Worm (Caenorhabditis elegans): ENCODE measurements around the gene Y77E11A.8.

The Y77E11A.8 gene

ce11 chrIV:1461463-1461862 lies 36.6 kb upstream of the Y77E11A.8 start:
- TF ChIP-seq aha-1 (tag) (peak; percentile 92), mes-2 (tag; optimal IDR thresholded peaks at IDR 0.05; ENCODE audit: poor library complexity, severe bottlenecking) (no peak)

- TF ChIP-seq nhr-42 (GFP tag; IDR thresholded peaks at IDR 0.05) (no peak), nhr-77 (tag; optimal IDR thresholded peaks at IDR 0.05) (no peak), mdl-1 (tag; optimal IDR thresholded peaks at IDR 0.05) (no peak)
Measured at ce11 chrIV:1460686-1461085, 35.8 kb upstream of the Y77E11A.8 start, which contains the start of gene col-106. Gene col-106, minus strand, starts transcription at chrIV:1460786.

- TF ChIP-seq ztf-7 (tag; optimal IDR thresholded peaks at IDR 0.05): no peak
- TF ChIP-seq pha-4 (GFP tag; IDR thresholded peaks at IDR 0.05): no peak
- TF ChIP-seq pha-4 (tag; optimal IDR thresholded peaks at IDR 0.05): no peak
- peak; percentile 95 for TF ChIP-seq set-16 (GFP tag; IDR thresholded peaks at IDR 0.05)
- TF ChIP-seq ZK546.5 (tag; optimal IDR thresholded peaks at IDR 0.05): no peak
- TF ChIP-seq nhr-42 (GFP tag; IDR thresholded peaks at IDR 0.05): no peak
- TF ChIP-seq nhr-25 (tag; optimal IDR thresholded peaks at IDR 0.05; ENCODE audit: borderline replicate concordance, insufficient read depth): no peak
- no peak for TF ChIP-seq lsy-2 (tag; optimal IDR thresholded peaks at IDR 0.05)
- TF ChIP-seq zfp-3 (GFP tag; conservative IDR thresholded peaks at IDR 0.05): no peak
- TF ChIP-seq daf-16 (GFP tag; optimal IDR thresholded peaks at IDR 0.05): no peak
- TF ChIP-seq daf-16 (tag; optimal IDR thresholded peaks at IDR 0.05): no peak
- TF ChIP-seq aha-1 (tag): peak; percentile 77
- TF ChIP-seq dmd-6 (GFP tag; IDR thresholded peaks at IDR 0.05): no peak
Measured at ce11 chrIV:1459826-1460489, 35.1 kb upstream of the Y77E11A.8 start.

ce11 chrIV:1459419-1459818 lies 34.6 kb upstream of the Y77E11A.8 start:
- TF ChIP-seq aha-1 (tag) (no peak), mdt-29 (GFP tag; IDR thresholded peaks at IDR 0.05) (0 out of 2 replicates have a peak, but pooled peaks have one; percentile 36), dmd-6 (GFP tag; IDR thresholded peaks at IDR 0.05) (0 out of 2 replicates have a peak, but pooled peaks have one; percentile 14), hif-1 (tag; optimal IDR thresholded peaks at IDR 0.05) (no peak), mxl-2 (GFP tag; conservative IDR thresholded peaks at IDR 0.05) (0 out of 2 replicates have a peak, but pooled peaks have one; percentile 8), lin-13 (GFP tag; optimal IDR thresholded peaks at IDR 0.05) (peak; percentile 63), spr-3 (GFP tag; optimal IDR thresholded peaks at IDR 0.05) (no peak), zfp-3 (GFP tag; conservative IDR thresholded peaks at IDR 0.05) (peak; percentile 75), unc-39 (tag; optimal IDR thresholded peaks at IDR 0.05) (no peak), dmd-8 (GFP tag; IDR thresholded peaks at IDR 0.05) (peak; percentile 13; the same call in 1 of the 2 replicates), zag-1 (tag; optimal IDR thresholded peaks at IDR 0.05) (no peak), nhr-102 (tag; optimal IDR thresholded peaks at IDR 0.05) (peak; percentile 8), snpc-1.2 (GFP tag; IDR thresholded peaks at IDR 0.05) (no peak), arid-1 (GFP tag; conservative IDR thresholded peaks at IDR 0.05) (0 out of 2 replicates have a peak, but pooled peaks have one; percentile 8), egl-27 (tag; optimal IDR thresholded peaks at IDR 0.05) (no peak), lir-3 (tag; optimal IDR thresholded peaks at IDR 0.05) (no peak), dve-1 (tag; optimal IDR thresholded peaks at IDR 0.05; ENCODE audit: insufficient read depth) (peak; percentile 16), tra-1 (GFP tag; IDR thresholded peaks at IDR 0.05) (no peak), Y105C5A.15 (GFP tag; IDR thresholded peaks at IDR 0.05) (0 out of 2 replicates have a peak, but pooled peaks have one; percentile 35), mep-1 (tag; optimal IDR thresholded peaks at IDR 0.05) (peak; percentile 18), pqm-1 (tag; optimal IDR thresholded peaks at IDR 0.05) (no peak), R02D3.7 (tag; optimal IDR thresholded peaks at IDR 0.05) (no peak), ama-1 (optimal IDR thresholded peaks at IDR 0.05) (peak; percentile 10), ceh-20 (GFP tag; IDR thresholded peaks at IDR 0.05) (0 out of 2 replicates have a peak, but pooled peaks have one; percentile 12), T26A8.4 (GFP tag; IDR thresholded peaks at IDR 0.05) (0 out of 2 replicates have a peak, but pooled peaks have one; percentile 13), dpl-1 (GFP tag; optimal IDR thresholded peaks at IDR 0.05) (no peak), unc-130 (GFP tag; optimal IDR thresholded peaks at IDR 0.05) (no peak)

Data from whole organism, L4 larva.